Fruit fly (Drosophila melanogaster) whole organism: ENCODE data around the gene CG8135.

Experiments
- CG8478 ChIP-seq: fragments of >200 bp; optimal IDR thresholded peaks from 2 replicates; lab custom pipeline; 2018; ENCODE audit warnings: inconsistent platforms
- Dll ChIP-seq: fragments of >200 bp; optimal IDR thresholded peaks from 2 replicates; lab custom pipeline; 2017
- EcR ChIP-seq, 2 experiments: fragments of >200 bp; optimal IDR thresholded peaks; 2 replicates each; lab custom pipeline; 2017; ENCODE audit warnings: missing biosample characterization in 2 of 2, missing genetic modification characterization in 2 of 2, missing genetic modification reagents in 2 of 2
- pan ChIP-seq: fragments of >200 bp; optimal IDR thresholded peaks from 2 replicates; lab custom pipeline; 2017
- psq ChIP-seq: fragments of >200 bp; optimal IDR thresholded peaks from 2 replicates; lab custom pipeline; 2017
- usp ChIP-seq: fragments of >200 bp; optimal IDR thresholded peaks from 2 replicates; lab custom pipeline; 2017; ENCODE audit warnings: missing biosample characterization, missing genetic modification characterization, mixed read lengths

Gene CG8135

DNA sequence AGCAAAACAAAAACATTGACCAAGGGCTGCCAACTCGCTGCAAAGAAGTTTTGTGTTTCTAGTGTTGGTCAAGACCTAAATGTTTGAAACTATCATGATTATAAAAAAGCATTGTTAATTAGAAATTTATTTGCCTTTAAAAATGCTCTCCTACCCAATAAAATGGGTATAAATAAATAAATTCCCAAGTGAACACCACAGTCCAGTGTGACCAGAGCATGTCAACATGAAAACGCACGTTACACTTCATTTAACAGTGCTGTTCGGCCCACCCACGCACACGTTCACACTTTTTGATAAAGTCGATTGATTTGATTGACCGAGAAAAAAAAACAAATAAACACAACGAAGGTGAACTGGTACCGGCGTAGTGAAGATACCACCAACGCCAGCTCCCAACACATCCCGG is at the start of gene CG8135, which contains the start of the genes CG9356 and BBIP1:
Gene CG8135 (plus strand): TSS at position 282 of the 409 bp plus-strand sequence.
Gene CG9356 (minus strand): TSS at position 166 of the 409 bp plus-strand sequence.
Gene BBIP1 (plus strand): TSS at position 282 of the 409 bp plus-strand sequence.
- TF ChIP-seq psq (lab: Kevin White, UChicago): no peak
- no peak for TF ChIP-seq usp (GFP tag; lab: Kevin White, UChicago)
- TF ChIP-seq Dll (lab: Kevin White, UChicago): no peak
- no peak for TF ChIP-seq EcR (GFP tag; optimal IDR thresholded peaks at IDR 0.05; lab: Kevin White, UChicago)
- no peak for TF ChIP-seq CG8478
- TF ChIP-seq pan (lab: Kevin White, UChicago): no peak

DNA sequence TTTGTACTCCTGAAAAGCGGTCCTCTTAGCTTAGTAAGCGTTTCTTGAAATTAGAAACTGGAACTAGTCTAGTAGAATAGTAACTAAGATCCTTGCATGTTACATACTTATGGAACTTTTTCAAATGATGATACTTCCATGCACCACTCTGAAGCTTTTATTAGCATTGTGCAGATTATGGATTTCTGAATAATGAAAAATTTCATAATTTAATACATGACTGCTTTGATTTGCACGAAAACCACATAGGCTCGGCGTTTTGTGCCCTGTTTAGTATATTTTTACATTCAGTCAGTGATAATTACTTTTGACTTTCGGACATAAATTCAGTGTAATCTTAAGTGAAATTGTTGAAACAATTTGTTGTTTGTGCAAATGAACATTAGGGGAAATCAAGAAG is 49.0 kb upstream of the CG8135 start, which contains the start of gene CG43675:
Gene CG43675 (plus strand): TSS at position 301 of the 400 bp plus-strand sequence.
- TF ChIP-seq CG8478: no peak
- no peak for TF ChIP-seq EcR (GFP tag; optimal IDR thresholded peaks at IDR 0.05; lab: Kevin White, UChicago)
- TF ChIP-seq Dll (lab: Kevin White, UChicago): no peak
- TF ChIP-seq pan (lab: Kevin White, UChicago): no peak
- no peak for TF ChIP-seq usp (GFP tag; lab: Kevin White, UChicago)
- no peak for TF ChIP-seq psq (lab: Kevin White, UChicago)

DNA sequence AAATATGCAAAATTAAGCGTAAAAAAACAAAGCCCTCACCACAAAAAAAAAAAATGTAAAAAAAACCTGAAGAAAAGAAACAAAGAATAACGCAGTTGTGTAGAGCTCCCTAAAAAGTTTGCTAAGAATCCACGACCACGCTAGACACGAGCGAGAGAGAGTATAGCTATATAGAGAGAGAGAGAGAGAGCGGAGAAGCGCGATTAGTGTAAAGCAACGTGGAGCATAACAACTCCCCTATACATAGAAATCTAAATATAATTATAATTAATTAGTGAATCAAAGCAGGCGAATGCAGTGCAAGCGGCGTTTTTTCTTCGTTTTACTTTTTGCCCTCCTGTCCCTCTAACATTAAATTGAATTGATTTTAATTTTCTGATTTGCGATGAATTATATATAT is 44.8 kb upstream of the CG8135 start:
- TF ChIP-seq pan (lab: Kevin White, UChicago) (no peak), Dll (lab: Kevin White, UChicago) (no peak), usp (GFP tag; lab: Kevin White, UChicago) (no peak), CG8478 (no peak), psq (lab: Kevin White, UChicago) (no peak), EcR (GFP tag; optimal IDR thresholded peaks at IDR 0.05; lab: Kevin White, UChicago) (no peak)

DNA sequence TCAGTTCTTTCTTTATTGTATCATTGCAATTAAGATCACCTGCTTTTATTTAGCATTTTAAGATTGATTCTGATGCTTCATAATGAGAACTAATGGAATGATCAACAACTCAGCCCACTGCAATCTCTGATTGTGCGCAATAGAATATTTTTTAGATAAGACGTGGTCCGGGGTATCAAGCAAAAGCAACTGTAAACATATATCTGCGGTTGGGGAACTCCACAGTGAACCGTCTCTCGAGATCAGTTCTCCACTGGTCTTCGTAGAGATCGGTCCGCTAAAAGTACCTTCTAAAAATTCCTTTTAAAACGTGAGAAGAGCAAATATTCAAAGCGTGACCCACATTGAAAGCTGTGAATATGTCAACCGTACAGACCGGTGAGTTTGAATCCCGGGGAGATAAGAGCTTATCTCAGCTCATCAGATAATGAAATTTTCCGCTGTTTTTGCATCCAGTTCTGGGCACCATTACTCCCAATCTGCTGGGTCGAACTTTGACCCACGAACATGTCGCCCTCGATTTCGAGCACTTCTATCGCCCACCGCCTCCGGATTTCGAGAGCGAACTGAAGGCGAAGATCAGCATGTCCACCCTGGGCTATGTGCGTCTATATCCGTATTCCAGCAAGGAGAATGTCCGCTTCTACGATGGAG is 41.0 kb upstream of the CG8135 start, which contains the start of gene CG18473:
Gene CG18473 (plus strand): TSS at position 240 of the 654 bp plus-strand sequence.
- TF ChIP-seq Dll (lab: Kevin White, UChicago) (no peak), EcR (GFP tag; optimal IDR thresholded peaks at IDR 0.05; lab: Kevin White, UChicago) (no peak), psq (lab: Kevin White, UChicago) (no peak), CG8478 (no peak), usp (GFP tag; lab: Kevin White, UChicago) (no peak), pan (lab: Kevin White, UChicago) (no peak)

DNA sequence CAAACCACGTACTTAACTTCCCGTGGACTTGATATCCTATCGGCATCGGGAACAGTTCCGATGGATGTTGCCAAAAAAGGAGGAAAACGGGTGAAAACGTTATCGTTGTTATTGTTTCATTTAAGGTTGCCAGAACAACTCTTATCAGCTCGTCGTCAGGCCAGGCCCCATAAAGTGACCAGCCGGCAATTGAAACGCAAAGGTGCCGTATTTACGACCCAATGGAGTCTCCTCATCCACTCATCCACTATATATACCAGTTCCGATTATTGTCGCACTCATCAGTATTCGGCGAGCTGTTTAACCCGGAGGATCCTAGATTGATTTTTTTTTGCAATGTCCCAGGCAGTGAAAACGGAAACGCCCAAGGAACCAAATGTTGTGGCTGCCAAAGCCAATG is 39.1 kb upstream of the CG8135 start, which contains the start of gene Srr:
Gene Srr (plus strand): TSS at position 278 of the 400 bp plus-strand sequence.
- TF ChIP-seq usp (GFP tag; lab: Kevin White, UChicago) (no peak), EcR (GFP tag; optimal IDR thresholded peaks at IDR 0.05; lab: Kevin White, UChicago) (no peak), Dll (lab: Kevin White, UChicago) (no peak), psq (lab: Kevin White, UChicago) (no peak), CG8478 (no peak), pan (lab: Kevin White, UChicago) (no peak)

DNA sequence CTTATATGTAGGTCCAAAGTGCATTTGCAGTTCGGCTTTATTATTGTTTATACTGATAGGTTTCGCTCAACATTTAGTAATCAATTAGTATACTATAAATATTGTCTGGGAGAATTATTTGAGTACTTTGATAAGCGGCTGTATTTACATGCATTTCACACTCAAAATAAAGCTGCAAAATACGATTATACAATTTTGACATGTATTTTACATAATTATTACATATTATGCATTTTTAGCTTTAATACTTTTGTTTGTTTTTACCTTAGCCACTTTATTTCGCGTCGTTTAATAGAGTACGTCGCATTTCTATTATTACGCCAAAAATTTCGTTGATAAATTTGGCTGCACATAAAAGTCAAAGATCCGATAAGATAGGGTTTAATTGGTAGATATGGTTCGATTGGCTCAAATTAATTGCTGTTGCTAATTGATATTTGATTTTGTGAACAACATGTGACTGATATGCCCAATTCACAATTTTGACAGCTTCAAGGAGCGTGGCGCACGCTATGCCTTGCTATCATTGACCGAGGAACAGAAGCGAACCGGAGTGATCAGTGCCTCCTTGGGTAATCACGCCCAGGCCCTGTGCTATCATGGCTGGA is 38.2 kb upstream of the CG8135 start:
- TF ChIP-seq Dll (lab: Kevin White, UChicago): no peak
- no peak for TF ChIP-seq usp (GFP tag; lab: Kevin White, UChicago)
- TF ChIP-seq psq (lab: Kevin White, UChicago): no peak
- no peak for TF ChIP-seq pan (lab: Kevin White, UChicago)
- no peak for TF ChIP-seq EcR (GFP tag; optimal IDR thresholded peaks at IDR 0.05; lab: Kevin White, UChicago)

DNA sequence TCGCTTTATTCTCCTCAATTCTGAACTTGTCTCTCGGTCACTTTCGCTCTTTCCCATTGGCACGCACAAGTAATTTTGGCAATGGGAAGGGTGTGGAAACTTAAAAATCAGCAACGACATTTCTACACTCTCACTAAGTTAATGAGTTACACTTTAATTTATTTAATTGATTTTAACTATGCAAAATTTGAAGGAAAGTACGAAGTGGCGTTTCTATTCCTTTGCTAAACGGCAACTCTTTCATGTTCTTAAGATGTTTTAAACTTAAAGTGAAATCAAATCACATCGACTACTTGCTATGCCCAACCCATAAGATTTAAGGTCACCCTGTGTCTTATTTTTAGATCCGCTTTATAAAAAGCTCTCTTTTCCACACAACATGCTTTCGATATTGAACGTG is 33.8 kb upstream of the CG8135 start:
- TF ChIP-seq CG8478: no peak
- TF ChIP-seq EcR (GFP tag; optimal IDR thresholded peaks at IDR 0.05; lab: Kevin White, UChicago): no peak
- no peak for TF ChIP-seq pan (lab: Kevin White, UChicago)
- TF ChIP-seq psq (lab: Kevin White, UChicago): no peak
- TF ChIP-seq Dll (lab: Kevin White, UChicago): no peak
- TF ChIP-seq usp (GFP tag; lab: Kevin White, UChicago): no peak

DNA sequence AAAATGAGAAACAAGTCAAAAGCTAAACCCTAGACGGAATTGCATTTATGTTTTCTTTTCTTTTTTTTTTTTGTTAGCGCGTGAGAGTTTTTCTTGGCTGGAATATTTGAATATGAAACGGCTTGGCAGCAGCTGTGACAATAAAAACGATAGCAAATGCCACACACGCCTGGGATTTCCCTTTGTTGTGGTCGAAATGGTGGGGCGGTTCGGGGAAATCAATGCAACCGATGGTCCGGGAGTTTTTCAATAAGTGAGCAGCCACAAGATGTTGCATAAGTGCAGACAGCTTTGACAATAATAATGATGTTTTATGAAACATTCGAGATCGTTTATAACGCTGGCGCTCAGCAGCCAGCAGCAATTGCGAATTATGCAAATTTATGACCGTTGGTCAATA is 27.4 kb upstream of the CG8135 start:
- TF ChIP-seq EcR (GFP tag; optimal IDR thresholded peaks at IDR 0.05; lab: Kevin White, UChicago): peak in 1 of 2 experiments; percentile 3
- TF ChIP-seq psq (lab: Kevin White, UChicago): no peak
- TF ChIP-seq usp (GFP tag; lab: Kevin White, UChicago): no peak
- no peak for TF ChIP-seq pan (lab: Kevin White, UChicago)

DNA sequence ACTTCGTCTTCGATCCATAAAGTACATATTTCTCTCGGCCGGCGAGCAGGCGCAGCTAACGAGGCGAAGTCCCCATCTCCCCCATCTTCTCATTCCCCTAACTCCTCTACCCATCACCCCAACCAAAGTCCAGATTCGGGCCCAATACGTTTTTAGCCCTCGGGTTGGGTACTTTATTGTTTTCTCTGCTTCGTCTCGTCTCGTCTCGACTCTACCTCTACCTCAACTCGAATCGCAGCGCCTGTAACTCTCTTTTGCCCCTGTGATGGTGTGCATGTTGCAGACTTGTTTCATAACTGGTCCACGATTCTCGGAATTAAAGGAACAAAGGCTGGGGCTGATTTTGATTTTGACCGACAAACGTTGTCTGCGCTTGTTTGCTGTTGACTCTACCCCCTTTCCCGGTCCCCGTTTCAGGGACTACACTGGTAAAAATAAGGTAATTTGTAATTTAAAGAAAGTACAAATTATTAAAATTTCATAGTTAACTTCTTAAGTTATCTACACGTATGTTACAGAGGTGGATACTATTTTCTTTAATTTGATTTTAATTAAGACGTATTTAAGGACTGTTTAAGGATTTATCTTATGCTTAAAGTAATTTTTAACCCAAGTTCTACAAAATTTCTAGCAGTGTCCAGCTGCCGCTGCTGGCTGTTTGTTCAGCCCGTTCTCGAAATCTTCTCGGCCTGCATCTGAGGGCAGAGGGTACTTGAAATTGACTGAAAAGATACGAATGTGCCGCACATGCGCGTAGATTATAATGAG is 25.4 kb upstream of the CG8135 start:
- TF ChIP-seq usp (GFP tag; lab: Kevin White, UChicago) (no peak), psq (lab: Kevin White, UChicago) (no peak), pan (lab: Kevin White, UChicago) (peak; percentile 64), Dll (lab: Kevin White, UChicago) (peak; percentile 61), CG8478 (no peak)

DNA sequence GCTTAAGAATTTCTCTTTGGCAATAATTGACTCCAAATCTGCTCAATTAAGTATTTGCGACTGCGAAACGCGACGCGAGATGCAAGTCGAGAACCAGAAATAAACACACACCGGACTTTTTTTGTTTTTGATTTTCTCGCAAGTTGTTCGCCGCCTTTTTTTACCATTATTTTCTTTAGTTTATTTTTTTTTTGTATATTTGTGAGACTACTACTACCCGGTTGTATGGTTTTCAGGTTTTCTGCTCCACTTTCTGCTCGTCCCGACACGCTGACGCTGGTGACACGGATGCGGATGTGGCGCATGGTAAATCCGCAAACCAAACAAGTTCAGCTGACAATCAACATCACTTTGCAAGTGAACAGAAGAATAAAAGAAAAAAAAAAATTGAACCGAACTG is 23.2 kb upstream of the CG8135 start:
- no peak for TF ChIP-seq EcR (GFP tag; optimal IDR thresholded peaks at IDR 0.05; lab: Kevin White, UChicago)

DNA sequence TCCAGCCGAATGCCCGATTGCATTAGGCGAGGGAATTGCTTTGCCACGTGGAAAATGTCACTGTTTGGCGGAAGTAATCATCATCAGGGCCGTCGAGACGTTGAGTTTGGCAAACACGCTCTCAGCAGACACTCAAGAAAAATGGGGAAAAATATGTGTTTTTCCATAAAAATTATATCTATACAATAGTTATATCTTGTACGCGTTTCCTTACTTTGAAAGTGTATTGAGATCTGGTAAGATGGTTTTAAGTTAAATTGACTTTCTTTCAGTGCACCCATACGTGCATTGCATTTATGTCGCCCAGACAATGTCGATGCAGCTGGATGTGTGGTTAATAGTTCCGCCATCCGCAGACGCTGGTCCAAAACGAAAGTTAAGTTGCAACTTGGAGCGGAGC is 18.2 kb upstream of the CG8135 start:
- TF ChIP-seq pan (lab: Kevin White, UChicago) (no peak), psq (lab: Kevin White, UChicago) (no peak), EcR (GFP tag; optimal IDR thresholded peaks at IDR 0.05; lab: Kevin White, UChicago) (no peak), Dll (lab: Kevin White, UChicago) (no peak)
